Fruit fly (Drosophila melanogaster): ENCODE measurements around the gene Alp11.
A peak's percentile ranks its signal among the peaks of the same experiment; 100 is the strongest.

Alp11 gene

DNA sequence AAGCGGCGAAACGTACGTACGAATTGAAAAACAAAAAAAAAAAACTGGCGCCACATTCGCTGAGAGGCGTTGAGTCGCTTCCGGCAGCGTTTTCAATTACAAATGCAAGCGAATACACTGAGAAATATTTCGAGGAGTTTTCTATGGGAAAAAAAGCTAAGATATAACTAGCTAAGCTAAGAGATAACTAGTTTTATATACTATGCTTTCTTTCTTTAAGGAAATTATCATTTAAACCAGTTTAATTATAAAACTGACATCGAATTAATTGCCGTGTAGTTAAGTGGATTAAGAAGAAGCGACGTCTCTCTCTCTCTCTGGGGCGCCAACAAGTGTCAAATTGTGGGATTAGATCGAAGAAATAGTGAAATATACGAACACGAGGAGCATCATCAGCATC, 27.9 kb downstream of the Alp11 start (continued):
- TF ChIP-seq Hr78 (GFP tag; optimal IDR thresholded peaks at IDR 0.05) (no peak), CG10267 (tag; optimal IDR thresholded peaks at IDR 0.05) (peak; percentile 58), scrt (GFP tag; optimal IDR thresholded peaks at IDR 0.05) (peak; percentile 15), ac (GFP tag; optimal IDR thresholded peaks at IDR 0.05) (no peak), hb (GFP tag; IDR thresholded peaks at IDR 0.05; ENCODE audit: partially characterized antibody) (no peak), Ssrp (tag; optimal IDR thresholded peaks at IDR 0.05) (peak; percentile 64), gsb (GFP tag; IDR thresholded peaks at IDR 0.05) (no peak), CG15011 (GFP tag; optimal IDR thresholded peaks at IDR 0.05) (no peak), Poxn (GFP tag; IDR thresholded peaks at IDR 0.05) (no peak), CG2712 (tag; optimal IDR thresholded peaks at IDR 0.05) (peak; percentile 79), fd102C (GFP tag; optimal IDR thresholded peaks at IDR 0.05) (no peak), pho (GFP tag; optimal IDR thresholded peaks at IDR 0.05) (no peak), CG17328 (GFP tag; IDR thresholded peaks at IDR 0.05) (peak; percentile 61; the same call in 1 of the 2 replicates), CG16863 (GFP tag; optimal IDR thresholded peaks at IDR 0.05) (peak; percentile 35), CG11085 (GFP tag; IDR thresholded peaks at IDR 0.05) (no peak), peb (GFP tag; IDR thresholded peaks at IDR 0.05) (0 out of 2 replicates have a peak, but pooled peaks have one; percentile 27), CG7271 (tag; optimal IDR thresholded peaks at IDR 0.05) (no peak), CG3407 (GFP tag; optimal IDR thresholded peaks at IDR 0.05) (peak; percentile 27), nerfin-1 (tag; optimal IDR thresholded peaks at IDR 0.05) (peak; percentile 35), CG13296 (GFP tag; optimal IDR thresholded peaks at IDR 0.05) (peak; percentile 2), pan (optimal IDR thresholded peaks at IDR 0.05) (no peak), pan (GFP tag; optimal IDR thresholded peaks at IDR 0.05 in 1 of 2, IDR thresholded peaks at IDR 0.05 in 1 of 2) (peak in 1 of 2 experiments; percentile 70), croc (GFP tag; conservative IDR thresholded peaks at IDR 0.05) (no peak), ewg (GFP tag; optimal IDR thresholded peaks at IDR 0.05) (peak; percentile 1), ab (GFP tag; optimal IDR thresholded peaks at IDR 0.05) (no peak), dati (GFP tag; IDR thresholded peaks at IDR 0.05) (no peak), CG3163 (GFP tag; optimal IDR thresholded peaks at IDR 0.05) (no peak), CG8089 (GFP tag; optimal IDR thresholded peaks at IDR 0.05) (no peak), tup (GFP tag; optimal IDR thresholded peaks at IDR 0.05) (no peak), CG13894 (tag; optimal IDR thresholded peaks at IDR 0.05) (no peak), CG14014 (GFP tag; IDR thresholded peaks at IDR 0.05) (no peak), NFAT (GFP tag; IDR thresholded peaks at IDR 0.05) (no peak), hbn (GFP tag; IDR thresholded peaks at IDR 0.05; ENCODE audit: partially characterized antibody) (no peak), B-H2 (GFP tag; optimal IDR thresholded peaks at IDR 0.05) (no peak), Tbp (GFP tag; optimal IDR thresholded peaks at IDR 0.05) (no peak), Adf1 (GFP tag; IDR thresholded peaks at IDR 0.05) (no peak), CG10366 (GFP tag; IDR thresholded peaks at IDR 0.05) (peak; percentile 45), CG18011 (GFP tag; optimal IDR thresholded peaks at IDR 0.05) (no peak), chinmo (GFP tag; IDR thresholded peaks at IDR 0.05; ENCODE audit: partially characterized antibody) (no peak), Jarid2 (GFP tag; optimal IDR thresholded peaks at IDR 0.05) (no peak), chm (GFP tag; IDR thresholded peaks at IDR 0.05) (no peak), Vsx1 (GFP tag; optimal IDR thresholded peaks at IDR 0.05) (no peak), CG11093 (GFP tag; IDR thresholded peaks at IDR 0.05) (no peak), oc (tag; optimal IDR thresholded peaks at IDR 0.05) (peak; percentile 78), CG13624 (GFP tag; optimal IDR thresholded peaks at IDR 0.05) (no peak), cwo (GFP tag; optimal IDR thresholded peaks at IDR 0.05) (no peak), CG3726 (GFP tag; IDR thresholded peaks at IDR 0.05) (0 out of 3 replicates have a peak, but pooled peaks have one; percentile 16), HLH4C (GFP tag; IDR thresholded peaks at IDR 0.05; ENCODE audit: partially characterized antibody) (no peak), CG12299 (tag; optimal IDR thresholded peaks at IDR 0.05) (no peak), Nf-YA (GFP tag; IDR thresholded peaks at IDR 0.05) (no peak), tgo (GFP tag; IDR thresholded peaks at IDR 0.05) (peak; percentile 47; the same call in 2 of the 3 replicates)

All from whole organism, embryonic.